Worm (Caenorhabditis elegans) whole organism, midembryonic: ENCODE data around the gene F38C2.4.
"Not testable (repeated sequence)": the region's sequence is repeated elsewhere in the genome, so short reads cannot be mapped to it uniquely, and the experiment has no call there.

Experiments used
- cog-1 ChIP-seq: sonication (generic microtip); optimal IDR thresholded peaks from 2 replicates; lab custom pipeline; 2016; ENCODE audit warnings: missing genetic modification characterization, missing compliant biosample characterization
- flt-1 ChIP-seq: fragments of 200-800 bp; sonication (Bioruptor generic); IDR thresholded peaks from 2 replicates; pipeline ENCODE4 v1.3.6; 2022; ENCODE audit warnings: missing genetic modification characterization, missing compliant biosample characterization
- klf-2 ChIP-seq: fragments of 200-800 bp; sonication (Bioruptor generic); conservative IDR thresholded peaks from 2 replicates; pipeline ENCODE4 v1.3.6; 2022; ENCODE audit warnings: missing genetic modification reagents, missing genetic modification characterization, missing compliant biosample characterization
- ref-1 ChIP-seq: fragments of 200-800 bp; sonication (Bioruptor generic); conservative IDR thresholded peaks from 2 replicates; pipeline ENCODE4 v1.3.6; 2022; ENCODE audit warnings: missing genetic modification reagents, missing genetic modification characterization, missing compliant biosample characterization
- ztf-23 ChIP-seq: fragments of 200-800 bp; sonication (Bioruptor generic); IDR thresholded peaks from 2 replicates; pipeline ENCODE4 v1.3.6; 2022; ENCODE audit warnings: missing genetic modification reagents, missing genetic modification characterization, missing compliant biosample characterization
- ztf-29 ChIP-seq: fragments of 200-800 bp; sonication (Bioruptor generic); IDR thresholded peaks from 2 replicates; pipeline ENCODE4 v1.3.6; 2022; ENCODE audit warnings: missing genetic modification reagents, missing genetic modification characterization, missing compliant biosample characterization

DNA sequence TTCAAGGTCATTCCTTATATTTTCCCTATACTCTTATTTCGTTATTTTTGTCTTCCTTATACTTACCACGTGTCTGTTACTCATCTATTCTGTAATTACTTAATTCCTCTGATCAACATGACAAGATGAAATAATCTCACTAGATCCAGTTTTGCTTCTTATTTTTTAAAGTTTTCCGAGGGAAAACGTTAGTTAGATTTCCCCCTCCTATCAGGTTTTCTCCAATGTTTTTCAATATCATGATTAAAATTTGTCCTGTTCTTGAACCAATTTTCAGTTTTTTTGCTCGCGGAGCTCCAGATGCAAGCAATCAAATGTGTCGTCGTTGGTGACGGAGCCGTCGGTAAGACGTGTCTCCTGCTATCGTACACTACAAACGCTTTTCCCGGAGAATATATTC lies 36.9 kb downstream of the F38C2.4 start, which contains the start of gene rac-2:
- TF ChIP-seq ref-1 (GFP tag; lab: Robert Waterston, UW); cog-1; flt-1 (GFP tag; lab: Robert Waterston, UW); ztf-29 (GFP tag; lab: Robert Waterston, UW); ztf-23 (GFP tag; lab: Robert Waterston, UW); klf-2: not testable (repeated sequence)
